Worm (Caenorhabditis elegans) whole organism, L2 larva: Measurements from ENCODE around the gene F18E9.7.
A peak's percentile ranks its signal among the peaks of the same experiment; 100 is the strongest.

Experiments used
- C34F6.9 ChIP-seq: fragments of 150-350 bp; optimal IDR thresholded peaks from 2 replicates; lab custom pipeline; 2014; ENCODE audit warnings: missing biosample characterization, missing genetic modification characterization
- F13H6.1 ChIP-seq: sonication (generic microtip); optimal IDR thresholded peaks from 2 replicates; lab custom pipeline; 2016; ENCODE audit warnings: missing genetic modification characterization, missing compliant biosample characterization
- R02D3.7 ChIP-seq: fragments of 150-350 bp; optimal IDR thresholded peaks from 2 replicates; lab custom pipeline; 2014; ENCODE audit warnings: missing biosample characterization, missing genetic modification characterization
- ZK546.5 ChIP-seq: sonication (generic microtip); optimal IDR thresholded peaks from 2 replicates; lab custom pipeline; 2017; ENCODE audit warnings: missing biosample characterization, missing genetic modification characterization
- alr-1 ChIP-seq: fragments of 150-350 bp; optimal IDR thresholded peaks from 2 replicates; lab custom pipeline; 2014; ENCODE audit warnings: missing biosample characterization, missing genetic modification characterization
- aly-2 ChIP-seq: fragments of 150-350 bp; optimal IDR thresholded peaks from 2 replicates; lab custom pipeline; 2014; ENCODE audit warnings: missing biosample characterization, missing genetic modification characterization
- ama-1 ChIP-seq: fragments of 150-350 bp; optimal IDR thresholded peaks from 2 replicates; lab custom pipeline; 2018; ENCODE audit warnings: inconsistent platforms
- ceh-16 ChIP-seq: fragments of 150-350 bp; optimal IDR thresholded peaks from 2 replicates; lab custom pipeline; 2014; ENCODE audit warnings: missing biosample characterization, missing genetic modification characterization
- crh-2 ChIP-seq: sonication (generic microtip); optimal IDR thresholded peaks from 2 replicates; lab custom pipeline; 2017; ENCODE audit warnings: missing biosample characterization, missing genetic modification characterization
- dmd-4 ChIP-seq: sonication (generic microtip); optimal IDR thresholded peaks from 2 replicates; lab custom pipeline; 2017; ENCODE audit warnings: missing biosample characterization, missing genetic modification characterization
- egl-27 ChIP-seq: sonication (generic microtip); optimal IDR thresholded peaks from 3 replicates; lab custom pipeline; 2017; ENCODE audit warnings: missing biosample characterization, missing genetic modification reagents, missing genetic modification characterization
- elt-1 ChIP-seq: fragments of 150-350 bp; optimal IDR thresholded peaks from 2 replicates; lab custom pipeline; 2014; ENCODE audit warnings: missing biosample characterization, missing genetic modification characterization
- elt-3 ChIP-seq: sonication (generic microtip); optimal IDR thresholded peaks from 2 replicates; lab custom pipeline; 2017; ENCODE audit warnings: missing biosample characterization, missing genetic modification characterization
- fos-1 ChIP-seq: fragments of 150-350 bp; optimal IDR thresholded peaks from 2 replicates; lab custom pipeline; 2014; ENCODE audit warnings: missing biosample characterization, missing genetic modification characterization
- gmeb-1 ChIP-seq: fragments of 150-350 bp; optimal IDR thresholded peaks from 2 replicates; lab custom pipeline; 2014; ENCODE audit warnings: missing biosample characterization, missing genetic modification characterization
- lin-11 ChIP-seq: fragments of 150-350 bp; sonication (generic microtip); optimal IDR thresholded peaks from 2 replicates; lab custom pipeline; 2014; ENCODE audit warnings: missing biosample characterization, missing genetic modification characterization, inconsistent platforms, mixed read lengths
- lin-39 ChIP-seq: fragments of 150-350 bp; optimal IDR thresholded peaks from 2 replicates; lab custom pipeline; 2014; ENCODE audit warnings: missing biosample characterization, missing genetic modification reagents, missing genetic modification characterization
- lsy-2 ChIP-seq, 2 experiments: fragments of 150-350 bp in 1 of 2; sonication (generic microtip) in 1 of 2; optimal IDR thresholded peaks; 2 replicates each; lab custom pipeline; 2014 to 2017; ENCODE audit warnings: missing biosample characterization in 2 of 2, missing genetic modification characterization in 2 of 2
- mab-5 ChIP-seq: fragments of 150-350 bp; optimal IDR thresholded peaks from 2 replicates; lab custom pipeline; 2014; ENCODE audit warnings: missing biosample characterization, missing genetic modification characterization
- mbf-1 ChIP-seq: sonication (generic microtip); optimal IDR thresholded peaks from 2 replicates; lab custom pipeline; 2017; ENCODE audit warnings: missing biosample characterization, missing genetic modification characterization
- nhr-10 ChIP-seq: sonication (generic microtip); optimal IDR thresholded peaks from 2 replicates; lab custom pipeline; 2017; ENCODE audit warnings: missing biosample characterization, missing genetic modification characterization
- nhr-129 ChIP-seq: fragments of 150-350 bp; optimal IDR thresholded peaks from 2 replicates; lab custom pipeline; 2014; ENCODE audit warnings: missing biosample characterization, missing genetic modification characterization
- nhr-21 ChIP-seq: fragments of 150-350 bp; optimal IDR thresholded peaks from 2 replicates; lab custom pipeline; 2014; ENCODE audit warnings: missing biosample characterization, missing genetic modification characterization
- nhr-23 ChIP-seq: fragments of 150-350 bp; optimal IDR thresholded peaks from 2 replicates; lab custom pipeline; 2014; ENCODE audit warnings: missing biosample characterization, missing genetic modification reagents, missing genetic modification characterization
- nhr-237 ChIP-seq: fragments of 150-350 bp; optimal IDR thresholded peaks from 2 replicates; lab custom pipeline; 2014; ENCODE audit warnings: missing biosample characterization, missing genetic modification characterization
- nhr-25 ChIP-seq: fragments of 150-350 bp; sonication (generic microtip); optimal IDR thresholded peaks from 3 replicates; lab custom pipeline; 2014; ENCODE audit warnings: missing biosample characterization, missing genetic modification characterization
- nhr-6 ChIP-seq: fragments of 150-350 bp; optimal IDR thresholded peaks from 2 replicates; lab custom pipeline; 2014; ENCODE audit warnings: missing biosample characterization, missing genetic modification characterization
- nhr-77 ChIP-seq: fragments of 150-350 bp; optimal IDR thresholded peaks from 2 replicates; lab custom pipeline; 2014; ENCODE audit warnings: missing biosample characterization, missing genetic modification characterization
- peb-1 ChIP-seq: fragments of 150-350 bp; optimal IDR thresholded peaks from 2 replicates; lab custom pipeline; 2014; ENCODE audit warnings: missing biosample characterization, missing genetic modification characterization
- sem-4 ChIP-seq: fragments of 150-350 bp; optimal IDR thresholded peaks from 2 replicates; lab custom pipeline; 2014; ENCODE audit warnings: missing biosample characterization, missing genetic modification reagents, missing genetic modification characterization
- skn-1 ChIP-seq: sonication (generic microtip); optimal IDR thresholded peaks from 2 replicates; lab custom pipeline; 2017; ENCODE audit warnings: missing biosample characterization, missing genetic modification characterization
- sma-3 ChIP-seq: sonication (generic microtip); optimal IDR thresholded peaks from 2 replicates; lab custom pipeline; 2016; ENCODE audit warnings: missing genetic modification reagents, missing genetic modification characterization, missing compliant biosample characterization
- sma-9 ChIP-seq, 2 experiments: fragments of 150-350 bp in 1 of 2; sonication (generic microtip) in 1 of 2; optimal IDR thresholded peaks; 2 replicates each; lab custom pipeline; 2014 to 2016; ENCODE audit warnings: missing genetic modification characterization in 2 of 2, mild to moderate bottlenecking in 1 of 2, missing biosample characterization in 1 of 2, missing compliant biosample characterization in 1 of 2, missing genetic modification reagents in 1 of 2, moderate library complexity in 1 of 2
- snpc-4 ChIP-seq: fragments of 150-350 bp; optimal IDR thresholded peaks from 2 replicates; lab custom pipeline; 2014; ENCODE audit warnings: missing biosample characterization, missing genetic modification characterization
- unc-55 ChIP-seq: fragments of 150-350 bp; sonication (generic microtip); optimal IDR thresholded peaks from 3 replicates; lab custom pipeline; 2014; ENCODE audit warnings: missing biosample characterization, missing genetic modification reagents, missing genetic modification characterization
- zag-1 ChIP-seq: fragments of 150-350 bp; optimal IDR thresholded peaks from 2 replicates; lab custom pipeline; 2014; ENCODE audit warnings: missing biosample characterization, missing genetic modification characterization
- ztf-1 ChIP-seq: fragments of 200-800 bp; sonication (Bioruptor generic); conservative IDR thresholded peaks from 2 replicates; pipeline ENCODE4 v1.3.6; 2022; ENCODE audit warnings: missing genetic modification characterization, missing compliant biosample characterization
- ztf-11 ChIP-seq: sonication (generic microtip); optimal IDR thresholded peaks from 2 replicates; lab custom pipeline; 2017; ENCODE audit warnings: missing biosample characterization, missing genetic modification characterization
- ztf-4 ChIP-seq: fragments of 150-350 bp; optimal IDR thresholded peaks from 2 replicates; lab custom pipeline; 2014; ENCODE audit warnings: missing biosample characterization, missing genetic modification characterization

The F18E9.7 gene

DNA sequence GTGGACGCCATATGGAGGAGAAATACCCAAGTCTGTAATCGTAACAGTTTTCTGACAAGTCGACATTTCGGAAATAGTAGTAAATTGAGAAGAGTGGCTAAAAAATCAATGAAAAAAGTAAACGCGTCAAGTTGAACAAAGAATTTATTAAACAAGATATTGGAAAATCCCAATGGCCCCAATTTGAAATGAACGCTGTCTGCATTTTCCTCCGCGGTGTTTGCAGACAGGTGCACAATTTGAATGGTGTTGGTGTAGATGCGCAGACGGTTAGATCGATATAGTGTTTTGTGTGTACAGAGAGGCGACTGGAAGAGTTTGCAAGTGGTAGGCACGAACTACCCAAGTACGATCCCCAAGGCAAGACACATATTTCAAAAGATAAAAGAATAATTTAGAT is 7.5 kb upstream of the F18E9.7 start, which contains the start of the genes H35N09.2 and H35N09.1:
TSS of gene H35N09.2 (minus strand) at position 54 of the 400 bp plus-strand sequence.
TSS of gene H35N09.1 (plus strand) at position 335 of the 400 bp plus-strand sequence.
- TF ChIP-seq ceh-16 (tag; lab: Kevin White, UChicago) (no peak), nhr-21 (tag; lab: Kevin White, UChicago) (no peak), lsy-2 (tag; optimal IDR thresholded peaks at IDR 0.05; lab: Kevin White, UChicago) (peak in 1 of 2 experiments; percentile 40), peb-1 (no peak), unc-55 (GFP tag; lab: Kevin White, UChicago) (peak; percentile 62), nhr-23 (tag; lab: Kevin White, UChicago) (no peak), sem-4 (tag; lab: Kevin White, UChicago) (peak; percentile 16), sma-9 (GFP tag; optimal IDR thresholded peaks at IDR 0.05; lab: Kevin White, UChicago) (peak; percentile 21), sma-9 (tag; optimal IDR thresholded peaks at IDR 0.05; lab: Kevin White, UChicago) (no peak), ZK546.5 (no peak), ztf-4 (tag; lab: Kevin White, UChicago) (no peak), fos-1 (tag; lab: Kevin White, UChicago) (peak; percentile 38), egl-27 (tag; lab: Kevin White, UChicago) (no peak), C34F6.9 (tag; lab: Kevin White, UChicago) (peak; percentile 59), elt-3 (tag; lab: Kevin White, UChicago) (no peak), gmeb-1 (tag; lab: Kevin White, UChicago) (peak; percentile 42), nhr-129 (tag; lab: Kevin White, UChicago) (peak; percentile 70), F13H6.1 (tag; lab: Kevin White, UChicago) (peak; percentile 23), sma-3 (peak; percentile 3), dmd-4 (no peak)

DNA sequence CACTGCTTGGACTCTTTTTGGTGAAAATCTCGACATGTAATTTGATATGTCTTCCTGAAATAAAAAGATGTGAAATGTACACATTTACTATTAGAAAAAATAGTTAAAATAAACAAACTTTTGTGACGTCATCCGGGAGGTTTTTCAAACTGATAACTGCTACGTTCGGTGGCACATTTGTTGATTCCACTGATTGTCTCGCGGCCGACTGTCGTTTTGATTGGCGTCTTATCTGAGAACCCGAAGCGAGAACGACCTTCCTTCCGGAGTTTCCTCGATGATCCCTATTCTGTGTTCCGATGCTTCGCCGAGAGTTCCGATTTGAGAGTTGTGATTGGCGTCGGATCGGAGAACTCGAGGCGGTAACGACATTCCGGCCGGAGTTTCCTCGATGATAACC is 6.6 kb upstream of the F18E9.7 start:
- TF ChIP-seq alr-1 (no peak), fos-1 (tag; lab: Kevin White, UChicago) (peak; percentile 45), sma-3 (no peak), elt-1 (tag; lab: Kevin White, UChicago) (no peak), sma-9 (GFP tag; optimal IDR thresholded peaks at IDR 0.05; lab: Kevin White, UChicago) (peak; percentile 16), sma-9 (tag; optimal IDR thresholded peaks at IDR 0.05; lab: Kevin White, UChicago) (no peak), ztf-11 (tag; lab: Kevin White, UChicago) (no peak)

DNA sequence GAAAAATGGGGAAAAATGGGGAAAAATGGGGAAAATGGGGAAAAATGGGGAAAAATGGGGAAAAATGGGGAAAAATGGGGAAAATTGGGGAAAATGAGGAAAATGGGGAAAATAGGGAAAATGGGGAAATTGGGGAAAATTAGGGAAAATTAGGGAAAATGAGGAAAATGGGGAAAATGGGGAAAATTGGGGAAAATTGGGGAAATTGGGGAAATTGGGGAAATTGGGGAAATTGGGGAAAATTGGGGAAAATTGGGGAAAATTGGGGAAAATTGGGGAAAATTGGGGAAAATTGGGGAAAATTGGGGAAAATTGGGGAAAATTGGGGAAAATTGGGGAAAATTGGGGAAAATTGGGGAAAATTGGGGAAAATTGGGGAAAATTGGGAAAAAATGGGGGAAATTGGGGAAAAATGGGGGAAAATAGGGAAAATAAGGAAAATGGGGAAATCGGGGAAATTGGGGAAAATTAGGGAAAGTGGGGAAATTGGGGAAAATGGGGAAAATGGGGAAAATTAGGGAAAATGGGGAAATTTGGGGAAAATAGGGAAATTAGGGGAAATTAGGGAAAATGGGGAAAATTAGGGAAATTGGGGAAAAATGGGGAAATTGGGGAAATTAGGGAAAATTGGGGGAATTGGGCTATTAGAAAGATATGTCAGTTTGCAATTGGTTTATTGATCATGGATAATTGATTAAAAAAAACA is 5.3 kb upstream of the F18E9.7 start:
- TF ChIP-seq nhr-129 (tag; lab: Kevin White, UChicago) (no peak), skn-1 (tag; lab: Kevin White, UChicago) (no peak), nhr-10 (tag; lab: Kevin White, UChicago) (no peak), mab-5 (tag; lab: Kevin White, UChicago) (no peak), ztf-4 (tag; lab: Kevin White, UChicago) (no peak), nhr-21 (tag; lab: Kevin White, UChicago) (no peak), zag-1 (tag; lab: Kevin White, UChicago) (no peak), F13H6.1 (tag; lab: Kevin White, UChicago) (no peak), nhr-77 (no peak), lin-11 (tag; lab: Kevin White, UChicago) (no peak), nhr-25 (tag; lab: Kevin White, UChicago) (no peak), unc-55 (GFP tag; lab: Kevin White, UChicago) (no peak), R02D3.7 (tag; lab: Kevin White, UChicago) (no peak), sem-4 (tag; lab: Kevin White, UChicago) (no peak), ztf-1 (GFP tag; lab: Robert Waterston, UW) (no peak), snpc-4 (tag; lab: Kevin White, UChicago) (no peak), elt-3 (tag; lab: Kevin White, UChicago) (no peak), ama-1 (lab: Kevin White, UChicago) (no peak), lin-39 (no peak), gmeb-1 (tag; lab: Kevin White, UChicago) (no peak)

DNA sequence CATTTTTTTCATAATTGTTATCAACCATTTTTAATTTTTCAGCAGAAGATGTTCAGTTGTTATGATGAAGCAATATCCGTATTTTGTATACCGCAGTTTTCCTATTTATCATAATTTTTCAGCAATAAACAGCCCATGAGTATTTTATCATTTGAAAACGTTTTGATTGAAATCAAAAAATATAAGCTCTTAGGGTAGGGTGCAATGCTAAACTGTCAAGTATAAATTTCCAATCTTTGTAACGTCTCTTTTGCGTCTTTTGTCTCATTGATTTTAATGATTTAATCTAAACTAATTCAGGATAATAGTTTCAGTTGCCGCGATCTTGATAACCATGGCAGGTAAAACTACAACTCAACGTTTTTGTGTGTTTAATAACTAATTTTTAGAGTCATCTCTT is 3.7 kb upstream of the F18E9.7 start, which contains the start of gene F18E9.1:
TSS of gene F18E9.1 (plus strand) at position 301 of the 400 bp plus-strand sequence.
- no peak for TF ChIP-seq mbf-1 (tag; lab: Kevin White, UChicago)
- TF ChIP-seq ZK546.5 = no peak
- no peak for TF ChIP-seq zag-1 (tag; lab: Kevin White, UChicago)
- no peak for TF ChIP-seq elt-3 (tag; lab: Kevin White, UChicago)
- TF ChIP-seq sma-3 = no peak
- TF ChIP-seq nhr-237 (tag; lab: Kevin White, UChicago) = no peak
- TF ChIP-seq nhr-6 = no peak
- no peak for TF ChIP-seq fos-1 (tag; lab: Kevin White, UChicago)
- no peak for TF ChIP-seq crh-2 (tag; lab: Kevin White, UChicago)
- TF ChIP-seq lin-39 = no peak
- TF ChIP-seq gmeb-1 (tag; lab: Kevin White, UChicago) = no peak
- TF ChIP-seq C34F6.9 (tag; lab: Kevin White, UChicago) = no peak
- no peak for TF ChIP-seq aly-2 (tag; lab: Kevin White, UChicago)
- TF ChIP-seq ama-1 (lab: Kevin White, UChicago) = no peak
- TF ChIP-seq F13H6.1 (tag; lab: Kevin White, UChicago) = no peak
- TF ChIP-seq sma-9 (GFP tag; optimal IDR thresholded peaks at IDR 0.05; lab: Kevin White, UChicago) = no peak
- TF ChIP-seq sma-9 (tag; optimal IDR thresholded peaks at IDR 0.05; lab: Kevin White, UChicago) = no peak
- TF ChIP-seq nhr-25 (tag; lab: Kevin White, UChicago) = no peak
- no peak for TF ChIP-seq ztf-4 (tag; lab: Kevin White, UChicago)
